1 fruit fly cellular context compared by ENCODE assay signal in genomic region chr3L:6220187-6220586, dm6.
TF ChIP-seq lines count a peak whose summit lies in the region.

CG33946 (plus strand) TSS chr3L:6220578.

TF ChIP-seq in whole organism, embryonic, 481 proteins besides CTCF, POLR2A, EP300 and RAD21 (continued from another document and continues in another):
- TF ChIP-seq mld (GFP tag; IDR thresholded peaks at IDR 0.05; lab: Robert Waterston, UW; ENCODE audit: partially characterized antibody) (no peak), Usf (GFP tag; optimal IDR thresholded peaks at IDR 0.05; lab: Kevin White, UChicago) (peak; percentile 3), CG17328 (GFP tag; IDR thresholded peaks at IDR 0.05; lab: Robert Waterston, UW) (peak; percentile 37; the same call in 1 of the 2 replicates), CG13287 (GFP tag; IDR thresholded peaks at IDR 0.05; lab: Robert Waterston, UW; ENCODE audit: partially characterized antibody) (no peak), amos (GFP tag; IDR thresholded peaks at IDR 0.05; lab: Robert Waterston, UW; ENCODE audit: partially characterized antibody) (no peak), Xrp1 (GFP tag; IDR thresholded peaks at IDR 0.05; lab: Robert Waterston, UW) (peak; percentile 53; the same call in 1 of the 2 replicates), aop (GFP tag; IDR thresholded peaks at IDR 0.05; lab: Robert Waterston, UW) (no peak), Dfd (GFP tag; optimal IDR thresholded peaks at IDR 0.05; lab: Kevin White, UChicago) (no peak), CG11093 (GFP tag; IDR thresholded peaks at IDR 0.05; lab: Robert Waterston, UW) (no peak), ttk (GFP tag; IDR thresholded peaks at IDR 0.05; lab: Robert Waterston, UW) (no peak), CG10654 (GFP tag; optimal IDR thresholded peaks at IDR 0.05; lab: Kevin White, UChicago) (peak; percentile 21), Nf-YA (GFP tag; IDR thresholded peaks at IDR 0.05; lab: Robert Waterston, UW) (no peak), CG4424 (GFP tag; optimal IDR thresholded peaks at IDR 0.05; lab: Kevin White, UChicago) (peak; percentile 35), NC2α (GFP tag; optimal IDR thresholded peaks at IDR 0.05; lab: Kevin White, UChicago) (no peak), CG10959 (GFP tag; IDR thresholded peaks at IDR 0.05; lab: Robert Waterston, UW) (peak; percentile 58), ci (GFP tag; IDR thresholded peaks at IDR 0.05; lab: Robert Waterston, UW) (0 out of 3 replicates have a peak, but pooled peaks have one; percentile 56), Oli (tag; optimal IDR thresholded peaks at IDR 0.05; lab: Kevin White, UChicago) (peak; percentile 6), CG17829 (tag; optimal IDR thresholded peaks at IDR 0.05; lab: Kevin White, UChicago) (no peak), CG1647 (GFP tag; optimal IDR thresholded peaks at IDR 0.05; lab: Kevin White, UChicago) (no peak), Ada2b (GFP tag; IDR thresholded peaks at IDR 0.05; lab: Robert Waterston, UW) (peak; percentile 53), sob (GFP tag; IDR thresholded peaks at IDR 0.05; lab: Robert Waterston, UW) (no peak), odd (GFP tag; optimal IDR thresholded peaks at IDR 0.05; lab: Kevin White, UChicago) (no peak), Mrtf (GFP tag; IDR thresholded peaks at IDR 0.05; lab: Robert Waterston, UW) (no peak), Chrac-16 (GFP tag; optimal IDR thresholded peaks at IDR 0.05; lab: Kevin White, UChicago) (peak; percentile 34), E2f1 (GFP tag; IDR thresholded peaks at IDR 0.05; lab: Robert Waterston, UW) (0 out of 2 replicates have a peak, but pooled peaks have one; percentile 25), stwl (tag; optimal IDR thresholded peaks at IDR 0.05; lab: Kevin White, UChicago) (no peak), cad (GFP tag; optimal IDR thresholded peaks at IDR 0.05; lab: Kevin White, UChicago) (no peak), CG6791 (GFP tag; IDR thresholded peaks at IDR 0.05; lab: Robert Waterston, UW; ENCODE audit: partially characterized antibody) (no peak), CrebB (tag; optimal IDR thresholded peaks at IDR 0.05; lab: Kevin White, UChicago) (no peak), Ets97D (GFP tag; optimal IDR thresholded peaks at IDR 0.05; lab: Kevin White, UChicago) (no peak), unpg (GFP tag; optimal IDR thresholded peaks at IDR 0.05; lab: Kevin White, UChicago) (no peak), Scr (GFP tag; IDR thresholded peaks at IDR 0.05; lab: Robert Waterston, UW; ENCODE audit: partially characterized antibody) (no peak), Trl (optimal IDR thresholded peaks at IDR 0.05; lab: Kevin White, UChicago) (no peak), Trl (GFP tag; optimal IDR thresholded peaks at IDR 0.05; lab: Kevin White, UChicago) (no peak), prd (optimal IDR thresholded peaks at IDR 0.05; lab: Kevin White, UChicago) (no peak), prd (GFP tag; IDR thresholded peaks at IDR 0.05; lab: Robert Waterston, UW) (peak; percentile 73; the same call in 2 of the 3 replicates), CG12744 (GFP tag; optimal IDR thresholded peaks at IDR 0.05; lab: Kevin White, UChicago) (no peak), zf30C (GFP tag; optimal IDR thresholded peaks at IDR 0.05; lab: Kevin White, UChicago) (no peak), Fer1 (GFP tag; optimal IDR thresholded peaks at IDR 0.05; lab: Kevin White, UChicago) (no peak), kah (GFP tag; optimal IDR thresholded peaks at IDR 0.05; lab: Kevin White, UChicago) (no peak), CG6254 (GFP tag; optimal IDR thresholded peaks at IDR 0.05; lab: Kevin White, UChicago) (no peak), pnt (GFP tag; optimal IDR thresholded peaks at IDR 0.05; lab: Kevin White, UChicago) (no peak), gsb-n (tag; optimal IDR thresholded peaks at IDR 0.05; lab: Kevin White, UChicago) (no peak), ham (GFP tag; IDR thresholded peaks at IDR 0.05; lab: Robert Waterston, UW) (no peak), BtbVII (GFP tag; optimal IDR thresholded peaks at IDR 0.05; lab: Kevin White, UChicago) (no peak), CG30431 (GFP tag; optimal IDR thresholded peaks at IDR 0.05; lab: Kevin White, UChicago) (peak; percentile 35), lilli (GFP tag; optimal IDR thresholded peaks at IDR 0.05; lab: Kevin White, UChicago) (peak; percentile 13), disco-r (GFP tag; optimal IDR thresholded peaks at IDR 0.05; lab: Kevin White, UChicago) (no peak), Hmr (GFP tag; optimal IDR thresholded peaks at IDR 0.05; lab: Kevin White, UChicago) (no peak), CG7928 (GFP tag; optimal IDR thresholded peaks at IDR 0.05; lab: Kevin White, UChicago) (no peak), CG17385 (GFP tag; optimal IDR thresholded peaks at IDR 0.05; lab: Kevin White, UChicago) (no peak), wor (GFP tag; IDR thresholded peaks at IDR 0.05; lab: Robert Waterston, UW) (no peak), CG3838 (GFP tag; optimal IDR thresholded peaks at IDR 0.05; lab: Kevin White, UChicago) (no peak), CG13894 (tag; optimal IDR thresholded peaks at IDR 0.05; lab: Kevin White, UChicago) (no peak), ken (GFP tag; IDR thresholded peaks at IDR 0.05; lab: Robert Waterston, UW) (peak; percentile 45; the same call in 2 of the 3 replicates), shn (GFP tag; optimal IDR thresholded peaks at IDR 0.05; lab: Kevin White, UChicago) (peak; percentile 25), hkb (optimal IDR thresholded peaks at IDR 0.05; lab: Kevin White, UChicago) (no peak), hkb (GFP tag; IDR thresholded peaks at IDR 0.05; lab: Robert Waterston, UW) (peak; percentile 24; the same call in 1 of the 2 replicates), salm (tag; optimal IDR thresholded peaks at IDR 0.05; lab: Kevin White, UChicago) (no peak), CG10274 (GFP tag; optimal IDR thresholded peaks at IDR 0.05; lab: Kevin White, UChicago) (no peak), Ravus (GFP tag; IDR thresholded peaks at IDR 0.05; lab: Robert Waterston, UW) (no peak), NC2β (GFP tag; optimal IDR thresholded peaks at IDR 0.05; lab: Kevin White, UChicago) (no peak), CG9215 (GFP tag; IDR thresholded peaks at IDR 0.05; lab: Robert Waterston, UW) (peak; percentile 34; the same call in 1 of the 2 replicates), z (GFP tag; IDR thresholded peaks at IDR 0.05; lab: Robert Waterston, UW) (no peak), CG11696 (GFP tag; IDR thresholded peaks at IDR 0.05; lab: Robert Waterston, UW) (no peak), Jarid2 (GFP tag; optimal IDR thresholded peaks at IDR 0.05; lab: Kevin White, UChicago) (no peak), pan (optimal IDR thresholded peaks at IDR 0.05; lab: Kevin White, UChicago) (no peak), pan (GFP tag; optimal IDR thresholded peaks at IDR 0.05 in 1 of 2, IDR thresholded peaks at IDR 0.05 in 1 of 2) (peak in 1 of 2 experiments; percentile 55), al (GFP tag; IDR thresholded peaks at IDR 0.05; lab: Robert Waterston, UW) (no peak), Eip74EF (GFP tag; optimal IDR thresholded peaks at IDR 0.05; lab: Kevin White, UChicago) (no peak), CG6689 (GFP tag; IDR thresholded peaks at IDR 0.05; lab: Robert Waterston, UW) (peak; percentile 59; the same call in 1 of the 2 replicates), CG14050 (GFP tag; IDR thresholded peaks at IDR 0.05; lab: Robert Waterston, UW) (no peak), Stat92E (GFP tag; optimal IDR thresholded peaks at IDR 0.05; lab: Kevin White, UChicago) (no peak), CG8924 (tag; optimal IDR thresholded peaks at IDR 0.05; lab: Kevin White, UChicago) (no peak), p53 (GFP tag; optimal IDR thresholded peaks at IDR 0.05; lab: Kevin White, UChicago) (no peak), CG12071 (GFP tag; optimal IDR thresholded peaks at IDR 0.05; lab: Kevin White, UChicago) (no peak), CG12942 (GFP tag; optimal IDR thresholded peaks at IDR 0.05; lab: Kevin White, UChicago) (no peak), bcd (GFP tag; optimal IDR thresholded peaks at IDR 0.05; lab: Kevin White, UChicago) (no peak), fd102C (GFP tag; optimal IDR thresholded peaks at IDR 0.05; lab: Kevin White, UChicago) (no peak), CG6175 (GFP tag; IDR thresholded peaks at IDR 0.05; lab: Robert Waterston, UW) (no peak), Awh (GFP tag; IDR thresholded peaks at IDR 0.05; lab: Robert Waterston, UW) (0 out of 2 replicates have a peak, but pooled peaks have one; percentile 8), Tbp (GFP tag; optimal IDR thresholded peaks at IDR 0.05; lab: Kevin White, UChicago) (no peak), Mes4 (GFP tag; optimal IDR thresholded peaks at IDR 0.05; lab: Kevin White, UChicago) (no peak), en (GFP tag; optimal IDR thresholded peaks at IDR 0.05; lab: Kevin White, UChicago) (no peak), tgo (GFP tag; IDR thresholded peaks at IDR 0.05; lab: Robert Waterston, UW) (no peak), CG17612 (GFP tag; IDR thresholded peaks at IDR 0.05; lab: Robert Waterston, UW) (no peak), CG7357 (GFP tag; IDR thresholded peaks at IDR 0.05; lab: Robert Waterston, UW) (no peak), CG7372 (GFP tag; IDR thresholded peaks at IDR 0.05; lab: Robert Waterston, UW) (no peak), ash1 (GFP tag; optimal IDR thresholded peaks at IDR 0.05; lab: Kevin White, UChicago) (no peak), CG9932 (GFP tag; IDR thresholded peaks at IDR 0.05; lab: Robert Waterston, UW) (0 out of 2 replicates have a peak, but pooled peaks have one; percentile 17), repo (GFP tag; optimal IDR thresholded peaks at IDR 0.05; lab: Kevin White, UChicago) (no peak), NK7.1 (GFP tag; optimal IDR thresholded peaks at IDR 0.05; lab: Kevin White, UChicago) (no peak), yki (optimal IDR thresholded peaks at IDR 0.05; lab: Kevin White, UChicago) (no peak), CG11695 (GFP tag; IDR thresholded peaks at IDR 0.05; lab: Robert Waterston, UW) (0 out of 3 replicates have a peak, but pooled peaks have one; percentile 36), D19B (GFP tag; optimal IDR thresholded peaks at IDR 0.05; lab: Kevin White, UChicago) (no peak), Hey (tag; optimal IDR thresholded peaks at IDR 0.05; lab: Kevin White, UChicago) (no peak), gem (tag; optimal IDR thresholded peaks at IDR 0.05; lab: Kevin White, UChicago) (peak; percentile 18), Med (GFP tag; lab: Kevin White, UChicago) (peak; percentile 82), klu (GFP tag; IDR thresholded peaks at IDR 0.05; lab: Robert Waterston, UW) (0 out of 2 replicates have a peak, but pooled peaks have one; percentile 15), CG16813 (GFP tag; IDR thresholded peaks at IDR 0.05; lab: Robert Waterston, UW; ENCODE audit: partially characterized antibody) (no peak), B-H1 (GFP tag; IDR thresholded peaks at IDR 0.05; lab: Robert Waterston, UW) (no peak), NFAT (GFP tag; IDR thresholded peaks at IDR 0.05; lab: Robert Waterston, UW) (no peak), CG9437 (GFP tag; optimal IDR thresholded peaks at IDR 0.05; lab: Kevin White, UChicago) (no peak), Gug (GFP tag; IDR thresholded peaks at IDR 0.05; lab: Robert Waterston, UW) (peak; percentile 24; the same call in 1 of the 4 replicates), Dek (tag; optimal IDR thresholded peaks at IDR 0.05; lab: Kevin White, UChicago) (no peak), grn (GFP tag; optimal IDR thresholded peaks at IDR 0.05; lab: Kevin White, UChicago) (no peak), Atf6 (GFP tag; IDR thresholded peaks at IDR 0.05; lab: Robert Waterston, UW) (no peak), CG12236 (GFP tag; optimal IDR thresholded peaks at IDR 0.05; lab: Kevin White, UChicago) (no peak), rib (GFP tag; IDR thresholded peaks at IDR 0.05; lab: Robert Waterston, UW) (no peak), CG1832 (GFP tag; optimal IDR thresholded peaks at IDR 0.05; lab: Kevin White, UChicago) (no peak), vnd (GFP tag; IDR thresholded peaks at IDR 0.05; lab: Robert Waterston, UW; ENCODE audit: partially characterized antibody) (0 out of 3 replicates have a peak, but pooled peaks have one; percentile 18), CG9609 (GFP tag; optimal IDR thresholded peaks at IDR 0.05; lab: Kevin White, UChicago) (peak; percentile 43), CG10979 (tag; optimal IDR thresholded peaks at IDR 0.05; lab: Kevin White, UChicago) (peak; percentile 20), pita (GFP tag; optimal IDR thresholded peaks at IDR 0.05; lab: Kevin White, UChicago) (no peak), CG11504 (tag; optimal IDR thresholded peaks at IDR 0.05; lab: Kevin White, UChicago) (peak; percentile 13), psq (GFP tag; optimal IDR thresholded peaks at IDR 0.05; lab: Kevin White, UChicago) (no peak), cas (GFP tag; IDR thresholded peaks at IDR 0.05; lab: Robert Waterston, UW) (no peak), Gsc (GFP tag; IDR thresholded peaks at IDR 0.05; lab: Robert Waterston, UW) (no peak), CG15696 (tag; optimal IDR thresholded peaks at IDR 0.05; lab: Kevin White, UChicago) (no peak), CG14965 (GFP tag; optimal IDR thresholded peaks at IDR 0.05; lab: Kevin White, UChicago; ENCODE audit: borderline replicate concordance) (no peak), Lhr (GFP tag; optimal IDR thresholded peaks at IDR 0.05; lab: Kevin White, UChicago) (no peak), HmgZ (tag; optimal IDR thresholded peaks at IDR 0.05; lab: Kevin White, UChicago) (no peak), tll (GFP tag; optimal IDR thresholded peaks at IDR 0.05; lab: Kevin White, UChicago) (no peak), CG43689 (GFP tag; IDR thresholded peaks at IDR 0.05; lab: Robert Waterston, UW) (no peak), CG32767 (GFP tag; IDR thresholded peaks at IDR 0.05; lab: Robert Waterston, UW) (no peak), CG31441 (GFP tag; IDR thresholded peaks at IDR 0.05; lab: Robert Waterston, UW) (no peak), CG6654 (GFP tag; optimal IDR thresholded peaks at IDR 0.05; lab: Kevin White, UChicago) (no peak), Sin3A (optimal IDR thresholded peaks at IDR 0.05; lab: Kevin White, UChicago) (no peak), tna (GFP tag; IDR thresholded peaks at IDR 0.05; lab: Robert Waterston, UW; ENCODE audit: partially characterized antibody) (no peak), Hand (GFP tag; optimal IDR thresholded peaks at IDR 0.05; lab: Kevin White, UChicago) (no peak), CG3163 (GFP tag; optimal IDR thresholded peaks at IDR 0.05; lab: Kevin White, UChicago) (no peak), exex (tag; optimal IDR thresholded peaks at IDR 0.05; lab: Kevin White, UChicago) (no peak), CG9727 (GFP tag; optimal IDR thresholded peaks at IDR 0.05; lab: Kevin White, UChicago) (no peak), Opbp (GFP tag; IDR thresholded peaks at IDR 0.05; lab: Robert Waterston, UW; ENCODE audit: partially characterized antibody) (no peak), pfk (GFP tag; optimal IDR thresholded peaks at IDR 0.05; lab: Kevin White, UChicago) (no peak)
